Fruit fly (Drosophila melanogaster): ENCODE data around the gene CtsB.

The CtsB gene

DNA sequence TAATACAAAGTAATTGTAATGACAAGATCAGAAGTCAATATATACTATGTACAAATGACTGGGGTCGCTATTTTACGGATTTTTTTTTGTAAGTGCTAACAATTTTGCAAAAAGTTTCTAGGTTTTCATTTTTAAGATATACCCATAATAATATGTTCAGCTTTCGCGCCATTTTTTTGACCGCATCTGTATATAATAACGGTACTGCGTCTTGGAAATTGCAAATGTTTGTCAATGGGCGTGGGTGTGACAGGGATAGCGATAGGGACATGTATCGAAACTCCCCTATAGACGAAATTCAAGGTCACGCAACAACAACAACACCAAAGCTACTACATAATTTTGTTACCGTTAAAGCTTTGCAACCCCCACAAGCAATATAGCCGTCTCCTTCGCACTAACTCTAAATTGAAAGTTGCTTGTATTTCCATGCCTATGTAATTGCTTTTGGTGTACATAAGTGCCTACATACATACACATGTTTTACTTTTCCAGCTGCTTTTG is 29.4 kb downstream of the CtsB start:
- TF ChIP-seq fru (GFP tag; optimal IDR thresholded peaks at IDR 0.05): no peak
- TF ChIP-seq lola (GFP tag; optimal IDR thresholded peaks at IDR 0.05): no peak
- TF ChIP-seq dmrt93B (GFP tag; optimal IDR thresholded peaks at IDR 0.05): no peak
- no peak for TF ChIP-seq usp (GFP tag; optimal IDR thresholded peaks at IDR 0.05)

DNA sequence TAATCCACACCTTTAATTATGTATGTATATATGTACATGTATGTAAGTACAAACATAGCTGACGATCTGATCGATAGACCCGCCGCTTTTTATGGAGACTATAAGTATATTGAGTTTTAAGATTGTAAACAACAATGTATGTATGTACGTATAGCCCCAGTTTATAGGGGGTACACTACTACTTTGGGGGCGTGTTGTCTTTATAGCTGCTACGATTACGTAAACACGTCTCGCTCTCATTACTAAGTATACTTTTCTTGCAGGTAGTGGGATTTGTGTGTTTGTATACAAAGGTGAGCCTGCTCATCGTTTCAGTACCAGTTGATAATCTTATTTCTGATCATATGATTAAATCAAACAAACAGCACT is 32.1 kb downstream of the CtsB start:
- TF ChIP-seq Hr83 (GFP tag; optimal IDR thresholded peaks at IDR 0.05; ENCODE audit: poor library complexity, severe bottlenecking) (no peak), Mio (GFP tag; optimal IDR thresholded peaks at IDR 0.05) (no peak), sage (GFP tag; optimal IDR thresholded peaks at IDR 0.05) (no peak), CG9705 (GFP tag; optimal IDR thresholded peaks at IDR 0.05) (no peak), Hr78 (GFP tag; optimal IDR thresholded peaks at IDR 0.05) (no peak), CG32264 (GFP tag; optimal IDR thresholded peaks at IDR 0.05) (no peak), brk (GFP tag; optimal IDR thresholded peaks at IDR 0.05) (no peak)

DNA sequence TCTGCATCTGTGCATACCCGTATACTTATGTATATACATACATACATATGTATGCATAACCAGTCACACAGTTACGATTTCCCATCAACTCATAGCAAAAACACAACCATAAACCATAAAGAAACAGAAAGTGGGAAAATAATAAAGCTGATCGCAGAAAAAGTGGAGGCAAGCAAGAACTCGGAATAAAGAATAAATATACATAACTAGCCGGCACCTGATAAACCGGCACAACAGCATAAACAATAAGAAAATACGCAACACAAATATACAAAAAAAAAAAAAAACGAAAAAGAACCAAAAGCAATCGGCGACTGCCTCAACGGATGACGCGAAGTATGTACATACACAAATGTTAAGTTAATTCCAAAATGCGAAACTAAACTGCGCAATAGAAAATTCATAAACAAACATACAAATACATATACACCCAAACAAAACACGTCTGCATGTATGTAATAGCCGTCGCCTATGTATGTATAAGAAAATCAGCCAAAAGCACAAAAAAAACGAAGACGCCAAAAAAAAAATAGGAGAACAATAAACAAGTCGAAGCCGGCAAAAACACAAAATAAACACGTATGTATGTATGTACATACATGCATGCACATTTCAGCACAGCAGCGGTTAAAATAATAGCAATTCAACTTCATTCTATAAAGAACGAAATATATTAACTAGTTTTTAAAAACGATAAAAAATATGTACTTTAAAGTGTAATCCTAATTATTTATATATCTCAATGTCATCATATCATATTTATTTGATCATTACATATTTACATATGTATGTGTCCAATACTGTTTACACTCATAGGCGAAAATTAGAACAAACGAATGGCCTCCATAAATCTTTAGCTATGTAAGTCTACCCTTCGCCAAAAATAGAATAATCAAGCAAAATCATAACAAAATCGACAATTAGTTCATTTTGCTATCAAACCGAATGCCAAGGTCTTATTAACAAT is 32.8 kb downstream of the CtsB start:
- TF ChIP-seq CG32264 (GFP tag; optimal IDR thresholded peaks at IDR 0.05): no peak
- no peak for TF ChIP-seq Jra (GFP tag; optimal IDR thresholded peaks at IDR 0.05)
- peak; percentile 38 for TF ChIP-seq HLH106 (tag; optimal IDR thresholded peaks at IDR 0.05)
- no peak for TF ChIP-seq sage (GFP tag; optimal IDR thresholded peaks at IDR 0.05)
- TF ChIP-seq ey (GFP tag; optimal IDR thresholded peaks at IDR 0.05): peak; percentile 42
- TF ChIP-seq woc (GFP tag; optimal IDR thresholded peaks at IDR 0.05): peak; percentile 14
- peak; percentile 58 for TF ChIP-seq psq (GFP tag; optimal IDR thresholded peaks at IDR 0.05)
- TF ChIP-seq Rel (GFP tag; optimal IDR thresholded peaks at IDR 0.05): no peak
- TF ChIP-seq Rel (tag; optimal IDR thresholded peaks at IDR 0.05): peak; percentile 42
- no peak for TF ChIP-seq dl (GFP tag; optimal IDR thresholded peaks at IDR 0.05; ENCODE audit: insufficient read depth in 1 of 2, partially characterized antibody in 2 of 2)
- TF ChIP-seq lola (GFP tag; optimal IDR thresholded peaks at IDR 0.05): no peak
- no peak for TF ChIP-seq Hr78 (GFP tag; optimal IDR thresholded peaks at IDR 0.05)
- TF ChIP-seq rgr (GFP tag; optimal IDR thresholded peaks at IDR 0.05): peak; percentile 41
- TF ChIP-seq Dif (GFP tag; optimal IDR thresholded peaks at IDR 0.05; ENCODE audit: partially characterized antibody): no peak
- no peak for TF ChIP-seq jim (GFP tag; optimal IDR thresholded peaks at IDR 0.05)
- no peak for TF ChIP-seq Dfd (GFP tag; optimal IDR thresholded peaks at IDR 0.05)
- peak; percentile 39 for TF ChIP-seq OdsH (GFP tag; optimal IDR thresholded peaks at IDR 0.05)
- TF ChIP-seq Hnf4 (GFP tag; optimal IDR thresholded peaks at IDR 0.05): no peak
- no peak for TF ChIP-seq Vsx2 (GFP tag; optimal IDR thresholded peaks at IDR 0.05; ENCODE audit: partially characterized antibody)
- TF ChIP-seq CrebA (GFP tag; optimal IDR thresholded peaks at IDR 0.05; ENCODE audit: borderline replicate concordance): no peak
- TF ChIP-seq tai (GFP tag; optimal IDR thresholded peaks at IDR 0.05): no peak
- no peak for TF ChIP-seq GATAd (GFP tag; optimal IDR thresholded peaks at IDR 0.05)
- no peak for TF ChIP-seq pan (optimal IDR thresholded peaks at IDR 0.05)
- no peak for TF ChIP-seq CG9705 (GFP tag; optimal IDR thresholded peaks at IDR 0.05)
- TF ChIP-seq Sp1 (GFP tag; optimal IDR thresholded peaks at IDR 0.05): peak; percentile 51
- no peak for TF ChIP-seq Myc (optimal IDR thresholded peaks at IDR 0.05)
- no peak for TF ChIP-seq N (GFP tag; optimal IDR thresholded peaks at IDR 0.05)
- peak in 1 of 2 experiments; percentile 49 for TF ChIP-seq foxo (GFP tag; optimal IDR thresholded peaks at IDR 0.05)
- no peak for TF ChIP-seq dsf (GFP tag; optimal IDR thresholded peaks at IDR 0.05; ENCODE audit: borderline replicate concordance)
- TF ChIP-seq sv (GFP tag; optimal IDR thresholded peaks at IDR 0.05): peak; percentile 60
- TF ChIP-seq usp (GFP tag; optimal IDR thresholded peaks at IDR 0.05): no peak
- TF ChIP-seq dmrt93B (GFP tag; optimal IDR thresholded peaks at IDR 0.05): peak; percentile 16
- TF ChIP-seq brk (GFP tag; optimal IDR thresholded peaks at IDR 0.05): no peak
- peak; percentile 53 for TF ChIP-seq fru (GFP tag; optimal IDR thresholded peaks at IDR 0.05)
- no peak for TF ChIP-seq Mio (GFP tag; optimal IDR thresholded peaks at IDR 0.05)
- peak; percentile 25 for TF ChIP-seq h (GFP tag; optimal IDR thresholded peaks at IDR 0.05)
- no peak for TF ChIP-seq Hr83 (GFP tag; optimal IDR thresholded peaks at IDR 0.05; ENCODE audit: poor library complexity, severe bottlenecking)
- TF ChIP-seq Abd-B (GFP tag; optimal IDR thresholded peaks at IDR 0.05): no peak
- peak; percentile 1 for TF ChIP-seq br (GFP tag; optimal IDR thresholded peaks at IDR 0.05)

All from whole organism, wandering third instar larva.